Worm (Caenorhabditis elegans) whole organism, early embryonic: ENCODE results near the gene zig-10.

ENCODE experiments used
- B0310.2 ChIP-seq: sonication (generic microtip); optimal IDR thresholded peaks from 2 replicates; lab custom pipeline; 2016; ENCODE audit warnings: mild to moderate bottlenecking, missing genetic modification characterization, missing compliant biosample characterization
- F13C5.2 ChIP-seq: sonication (generic microtip); optimal IDR thresholded peaks from 2 replicates; lab custom pipeline; 2017; ENCODE audit warnings: mild to moderate bottlenecking, missing genetic modification characterization, inconsistent platforms, missing compliant biosample characterization
- aly-1 ChIP-seq: sonication (generic microtip); optimal IDR thresholded peaks from 2 replicates; lab custom pipeline; 2016; ENCODE audit warnings: missing genetic modification characterization, missing compliant biosample characterization
- ama-1 ChIP-seq: fragments of 150-350 bp; optimal IDR thresholded peaks from 2 replicates; lab custom pipeline; 2014
- ceh-13 ChIP-seq: fragments of 200-800 bp; sonication (Bioruptor generic); optimal IDR thresholded peaks from 2 replicates; lab custom pipeline; 2018; ENCODE audit warnings: mild to moderate bottlenecking, missing genetic modification characterization, missing compliant biosample characterization
- ceh-36 ChIP-seq: sonication (generic microtip); optimal IDR thresholded peaks from 2 replicates; lab custom pipeline; 2016; ENCODE audit warnings: missing genetic modification characterization, inconsistent platforms, missing compliant biosample characterization
- ets-7 ChIP-seq: sonication (generic microtip); optimal IDR thresholded peaks from 2 replicates; lab custom pipeline; 2016; ENCODE audit warnings: missing genotype, missing genetic modification characterization, missing compliant biosample characterization
- flt-1 ChIP-seq: fragments of 200-800 bp; sonication (Bioruptor generic); IDR thresholded peaks from 2 replicates; pipeline ENCODE4 v1.3.6; 2022; ENCODE audit warnings: missing genetic modification characterization, missing compliant biosample characterization
- hmbx-1 ChIP-seq: sonication (generic microtip); optimal IDR thresholded peaks from 2 replicates; lab custom pipeline; 2016; ENCODE audit warnings: mild to moderate bottlenecking, missing genetic modification characterization, missing compliant biosample characterization
- pes-1 ChIP-seq: fragments of 200-800 bp; sonication (Bioruptor generic); IDR thresholded peaks from 2 replicates; pipeline ENCODE4 v1.3.6; 2022; ENCODE audit warnings: missing genetic modification reagents, missing genetic modification characterization, missing compliant biosample characterization
- scrt-1 ChIP-seq: fragments of 200-800 bp; sonication (Bioruptor generic); IDR thresholded peaks from 2 replicates; pipeline ENCODE4 v1.3.6; 2022; ENCODE audit warnings: missing genetic modification characterization, missing compliant biosample characterization
- sea-1 ChIP-seq: fragments of 200-800 bp; sonication (Bioruptor generic); conservative IDR thresholded peaks from 2 replicates; pipeline ENCODE4 v1.3.6; 2022; ENCODE audit warnings: missing genetic modification characterization, missing compliant biosample characterization
- tbx-11 ChIP-seq: fragments of 200-800 bp; sonication (Bioruptor generic); IDR thresholded peaks from 2 replicates; pipeline ENCODE4 v1.3.6; 2022; ENCODE audit warnings: missing genetic modification characterization, missing compliant biosample characterization
- tbx-37 ChIP-seq: fragments of 200-800 bp; sonication (Bioruptor generic); conservative IDR thresholded peaks from 2 replicates; pipeline ENCODE4 v1.3.6; 2022; ENCODE audit warnings: missing genetic modification reagents, missing genetic modification characterization, missing compliant biosample characterization

DNA sequence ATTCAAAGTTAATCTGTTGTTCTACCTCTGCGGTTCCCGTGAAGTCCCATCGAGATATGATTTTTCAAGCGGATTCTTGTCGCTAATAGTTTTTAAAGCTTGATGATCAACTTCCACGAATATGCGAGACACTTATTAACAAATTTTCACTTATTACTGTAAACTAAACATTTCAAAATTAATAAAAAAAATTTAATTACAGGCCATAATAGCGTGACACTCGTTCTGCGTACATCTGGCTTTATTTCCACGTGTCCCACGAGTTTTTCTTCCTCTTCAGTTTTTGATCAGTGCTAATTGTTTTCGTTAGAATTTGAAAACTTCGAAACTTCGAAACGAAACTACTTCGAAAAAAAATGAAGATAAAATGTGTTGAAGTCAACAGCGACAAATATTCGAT is 3.1 kb downstream of the zig-10 start, which contains the start of gene btb-2:
- TF ChIP-seq aly-1 (tag; lab: Kevin White, UChicago) = no peak
- no peak for TF ChIP-seq ceh-36
- TF ChIP-seq ama-1 (lab: Kevin White, UChicago) = no peak
- TF ChIP-seq B0310.2 (tag; lab: Kevin White, UChicago) = no peak
- TF ChIP-seq pes-1 (GFP tag; lab: Robert Waterston, UW) = no peak
- TF ChIP-seq sea-1 = no peak
- no peak for TF ChIP-seq flt-1
- no peak for TF ChIP-seq ets-7 (tag; lab: Kevin White, UChicago)
- no peak for TF ChIP-seq hmbx-1 (tag; lab: Kevin White, UChicago)
- TF ChIP-seq F13C5.2 = no peak
- no peak for TF ChIP-seq tbx-11 (GFP tag; lab: Robert Waterston, UW)
- no peak for TF ChIP-seq ceh-13
- no peak for TF ChIP-seq tbx-37 (GFP tag; lab: Robert Waterston, UW)
- no peak for TF ChIP-seq scrt-1 (GFP tag; lab: Robert Waterston, UW)
